Worm (Caenorhabditis elegans) whole organism, L1 larva: ENCODE data around the gene gpa-10.

Experiments
- C04F5.9 ChIP-seq: sonication (generic microtip); optimal IDR thresholded peaks from 2 replicates; lab custom pipeline; 2016; ENCODE audit warnings: missing genetic modification characterization, missing compliant biosample characterization
- C16A3.4 ChIP-seq: fragments of 150-350 bp; optimal IDR thresholded peaks from 2 replicates; lab custom pipeline; 2014; ENCODE audit warnings: missing biosample characterization, missing genetic modification characterization
- F16B12.6 ChIP-seq: fragments of 150-350 bp; optimal IDR thresholded peaks from 2 replicates; lab custom pipeline; 2014; ENCODE audit warnings: missing biosample characterization, missing genetic modification characterization
- Y116A8C.19 ChIP-seq: sonication (generic microtip); optimal IDR thresholded peaks from 2 replicates; lab custom pipeline; 2016; ENCODE audit warnings: missing compliant biosample characterization, missing genetic modification characterization, borderline replicate concordance
- aha-1 ChIP-seq: fragments of 150-350 bp; optimal IDR thresholded peaks from 2 replicates; lab custom pipeline; 2014; ENCODE audit warnings: missing biosample characterization, missing genetic modification characterization
- alr-1 ChIP-seq: fragments of 200-800 bp; sonication (Bioruptor generic); optimal IDR thresholded peaks from 2 replicates; lab custom pipeline; 2018; ENCODE audit warnings: borderline replicate concordance, mild to moderate bottlenecking, missing genetic modification characterization, missing compliant biosample characterization
- ama-1 ChIP-seq: fragments of 150-350 bp; optimal IDR thresholded peaks from 2 replicates; lab custom pipeline; 2014
- blmp-1 ChIP-seq: fragments of 150-350 bp; optimal IDR thresholded peaks from 2 replicates; lab custom pipeline; 2014; ENCODE audit warnings: missing biosample characterization, missing genetic modification characterization
- ceh-63 ChIP-seq: fragments of 200-800 bp; sonication (Bioruptor generic); optimal IDR thresholded peaks from 2 replicates; lab custom pipeline; 2018; ENCODE audit warnings: mild to moderate bottlenecking, missing genetic modification characterization, missing compliant biosample characterization
- ceh-8 ChIP-seq: fragments of 200-800 bp; sonication (Bioruptor generic); optimal IDR thresholded peaks from 2 replicates; lab custom pipeline; 2018; ENCODE audit warnings: mild to moderate bottlenecking, missing genetic modification characterization, moderate library complexity, missing compliant biosample characterization
- ceh-90 ChIP-seq: sonication (generic microtip); optimal IDR thresholded peaks from 2 replicates; lab custom pipeline; 2016; ENCODE audit warnings: missing genetic modification characterization, missing compliant biosample characterization
- dsc-1 ChIP-seq: sonication (generic microtip); optimal IDR thresholded peaks from 2 replicates; lab custom pipeline; 2016; ENCODE audit warnings: mild to moderate bottlenecking, missing genetic modification characterization, missing compliant biosample characterization
- efl-3 ChIP-seq: fragments of 200-800 bp; sonication (Bioruptor generic); optimal IDR thresholded peaks from 2 replicates; lab custom pipeline; 2018; ENCODE audit warnings: mild to moderate bottlenecking, missing genetic modification characterization, missing compliant biosample characterization
- egl-13 ChIP-seq: sonication (generic microtip); optimal IDR thresholded peaks from 2 replicates; lab custom pipeline; 2016; ENCODE audit warnings: missing genotype, missing genetic modification reagents, missing genetic modification characterization, missing compliant biosample characterization
- elt-3 ChIP-seq, 6 experiments: fragments of 150-350 bp in 1 of 6; sonication (generic microtip); optimal IDR thresholded peaks; 2 replicates each; lab custom pipeline; 2017 to 2018; ENCODE audit warnings: missing biosample characterization in 6 of 6, missing genetic modification characterization in 6 of 6, inconsistent platforms in 1 of 6
- fkh-10 ChIP-seq: sonication (generic microtip); optimal IDR thresholded peaks from 2 replicates; lab custom pipeline; 2017; ENCODE audit warnings: missing biosample characterization, missing genetic modification reagents, missing genetic modification characterization
- fkh-4 ChIP-seq: sonication (generic microtip); optimal IDR thresholded peaks from 2 replicates; lab custom pipeline; 2016; ENCODE audit warnings: missing compliant biosample characterization, missing genetic modification characterization, borderline replicate concordance
- fkh-8 ChIP-seq: sonication (generic microtip); optimal IDR thresholded peaks from 2 replicates; lab custom pipeline; 2016; ENCODE audit warnings: mild to moderate bottlenecking, missing genetic modification characterization, missing compliant biosample characterization
- fos-1 ChIP-seq: fragments of 150-350 bp; optimal IDR thresholded peaks from 2 replicates; lab custom pipeline; 2014; ENCODE audit warnings: missing biosample characterization, missing genetic modification characterization
- hlh-4 ChIP-seq: sonication (generic microtip); optimal IDR thresholded peaks from 2 replicates; lab custom pipeline; 2016; ENCODE audit warnings: mild to moderate bottlenecking, missing genetic modification characterization, missing compliant biosample characterization
- isw-1 ChIP-seq: fragments of 200-800 bp; sonication (Bioruptor generic); IDR thresholded peaks from 2 replicates; pipeline ENCODE4 v1.3.6; 2022; ENCODE audit warnings: missing genetic modification characterization, missing compliant biosample characterization
- jun-1 ChIP-seq: fragments of 150-350 bp; optimal IDR thresholded peaks from 2 replicates; lab custom pipeline; 2014; ENCODE audit warnings: missing biosample characterization, missing genetic modification reagents, missing genetic modification characterization
- lin-15B ChIP-seq: fragments of 150-350 bp; sonication (generic microtip); optimal IDR thresholded peaks from 3 replicates; lab custom pipeline; 2014; ENCODE audit warnings: missing biosample characterization, missing genetic modification characterization
- lin-39 ChIP-seq: fragments of 150-350 bp; optimal IDR thresholded peaks from 2 replicates; lab custom pipeline; 2014; ENCODE audit warnings: missing biosample characterization, missing genetic modification reagents, missing genetic modification characterization
- lir-3 ChIP-seq: sonication (generic microtip); optimal IDR thresholded peaks from 2 replicates; lab custom pipeline; 2016; ENCODE audit warnings: mild to moderate bottlenecking, missing genetic modification characterization, moderate library complexity, missing compliant biosample characterization; ENCODE audit not compliant: poor library complexity
- mdl-1 ChIP-seq, 2 experiments: fragments of 150-350 bp; optimal IDR thresholded peaks; 2 replicates each; lab custom pipeline; 2014 to 2017; ENCODE audit warnings: missing biosample characterization in 2 of 2, missing genetic modification characterization in 2 of 2, inconsistent platforms in 1 of 2
- mef-2 ChIP-seq: fragments of 150-350 bp; optimal IDR thresholded peaks from 2 replicates; lab custom pipeline; 2014; ENCODE audit warnings: missing biosample characterization, missing genetic modification characterization
- nhr-11 ChIP-seq: fragments of 150-350 bp; optimal IDR thresholded peaks from 2 replicates; lab custom pipeline; 2014; ENCODE audit warnings: missing biosample characterization, missing genetic modification characterization
- nhr-12 ChIP-seq: sonication (generic microtip); optimal IDR thresholded peaks from 2 replicates; lab custom pipeline; 2017; ENCODE audit warnings: missing biosample characterization, missing genetic modification characterization
- nhr-19 ChIP-seq: fragments of 200-800 bp; sonication (Bioruptor generic); conservative IDR thresholded peaks from 2 replicates; pipeline ENCODE4 v1.3.6; 2022; ENCODE audit warnings: missing genetic modification characterization, missing compliant biosample characterization
- nhr-237 ChIP-seq: fragments of 150-350 bp; optimal IDR thresholded peaks from 2 replicates; lab custom pipeline; 2014; ENCODE audit warnings: missing biosample characterization, missing genetic modification characterization
- nhr-76 ChIP-seq: sonication (generic microtip); optimal IDR thresholded peaks from 2 replicates; lab custom pipeline; 2017; ENCODE audit warnings: missing biosample characterization, missing genetic modification characterization
- nhr-77 ChIP-seq: fragments of 150-350 bp; optimal IDR thresholded peaks from 2 replicates; lab custom pipeline; 2014; ENCODE audit warnings: missing biosample characterization, missing genetic modification characterization
- nhr-84 ChIP-seq: sonication (generic microtip); optimal IDR thresholded peaks from 2 replicates; lab custom pipeline; 2017; ENCODE audit warnings: missing biosample characterization, missing genetic modification characterization
- nhr-90 ChIP-seq: sonication (generic microtip); optimal IDR thresholded peaks from 2 replicates; lab custom pipeline; 2016; ENCODE audit warnings: mild to moderate bottlenecking, missing genetic modification characterization, missing compliant biosample characterization; ENCODE audit not compliant: poor library complexity
- pax-3 ChIP-seq: fragments of 200-800 bp; sonication (Bioruptor generic); optimal IDR thresholded peaks from 2 replicates; lab custom pipeline; 2018; ENCODE audit warnings: mild to moderate bottlenecking, missing genetic modification characterization, moderate library complexity, missing compliant biosample characterization
- pqm-1 ChIP-seq: sonication (generic microtip); optimal IDR thresholded peaks from 3 replicates; lab custom pipeline; 2017; ENCODE audit warnings: missing biosample characterization, missing genetic modification characterization
- skn-1 ChIP-seq: fragments of 150-350 bp; optimal IDR thresholded peaks from 2 replicates; lab custom pipeline; 2014; ENCODE audit warnings: missing biosample characterization, missing genetic modification characterization
- snpc-4 ChIP-seq: fragments of 150-350 bp; optimal IDR thresholded peaks from 2 replicates; lab custom pipeline; 2014; ENCODE audit warnings: missing biosample characterization, missing genetic modification characterization
- snu-23 ChIP-seq: sonication (generic microtip); optimal IDR thresholded peaks from 2 replicates; lab custom pipeline; 2016; ENCODE audit warnings: missing genetic modification characterization, missing compliant biosample characterization
- sox-4 ChIP-seq: sonication (generic microtip); optimal IDR thresholded peaks from 2 replicates; lab custom pipeline; 2016; ENCODE audit warnings: missing genetic modification characterization, missing compliant biosample characterization
- sup-37 ChIP-seq: fragments of 200-800 bp; sonication (Bioruptor generic); optimal IDR thresholded peaks from 2 replicates; lab custom pipeline; 2018; ENCODE audit warnings: mild to moderate bottlenecking, missing genetic modification characterization, missing compliant biosample characterization
- swsn-7 ChIP-seq: sonication (generic microtip); optimal IDR thresholded peaks from 2 replicates; lab custom pipeline; 2016; ENCODE audit warnings: missing genetic modification characterization, missing compliant biosample characterization
- tbx-2 ChIP-seq: sonication (generic microtip); optimal IDR thresholded peaks from 2 replicates; lab custom pipeline; 2016; ENCODE audit warnings: missing genetic modification characterization, missing compliant biosample characterization
- tlp-1 ChIP-seq: fragments of 150-350 bp; optimal IDR thresholded peaks from 2 replicates; lab custom pipeline; 2014; ENCODE audit warnings: missing biosample characterization, missing genetic modification characterization
- unc-86 ChIP-seq: sonication (generic microtip); optimal IDR thresholded peaks from 2 replicates; lab custom pipeline; 2016; ENCODE audit warnings: missing genetic modification characterization, missing compliant biosample characterization
- vab-15 ChIP-seq: sonication (generic microtip); optimal IDR thresholded peaks from 2 replicates; lab custom pipeline; 2017; ENCODE audit warnings: missing genotype, mild to moderate bottlenecking, missing genetic modification characterization, missing compliant biosample characterization
- xbp-1 ChIP-seq: sonication (generic microtip); optimal IDR thresholded peaks from 2 replicates; lab custom pipeline; 2016; ENCODE audit warnings: missing genetic modification characterization, missing compliant biosample characterization
- zag-1 ChIP-seq: fragments of 150-350 bp; optimal IDR thresholded peaks from 2 replicates; lab custom pipeline; 2014; ENCODE audit warnings: missing biosample characterization, missing genetic modification characterization
- zip-4 ChIP-seq: fragments of 200-800 bp; sonication (Bioruptor generic); optimal IDR thresholded peaks from 2 replicates; lab custom pipeline; 2018; ENCODE audit warnings: mild to moderate bottlenecking, missing genetic modification characterization, moderate library complexity, missing compliant biosample characterization
- ztf-4 ChIP-seq: fragments of 150-350 bp; optimal IDR thresholded peaks from 2 replicates; lab custom pipeline; 2014; ENCODE audit warnings: missing biosample characterization, missing genetic modification characterization

The gpa-10 gene

ce11 chrV:6880623-6881022 is 26.0 kb upstream of the gpa-10 start (continued):
- no peak for TF ChIP-seq lir-3
- no peak for TF ChIP-seq aha-1 (tag; lab: Kevin White, UChicago)
- no peak for TF ChIP-seq pax-3 (tag; lab: Kevin White, UChicago)
- TF ChIP-seq snu-23 (GFP tag; lab: Kevin White, UChicago) = peak; percentile 43
- TF ChIP-seq alr-1 (tag; lab: Kevin White, UChicago) = no peak
- TF ChIP-seq fkh-4 (tag; lab: Kevin White, UChicago) = no peak
- TF ChIP-seq ztf-4 (tag; lab: Kevin White, UChicago) = no peak
- no peak for TF ChIP-seq skn-1 (tag; lab: Kevin White, UChicago)

- no peak for TF ChIP-seq C04F5.9 (tag; lab: Kevin White, UChicago)
- TF ChIP-seq nhr-19 (GFP tag; lab: Robert Waterston, UW) = peak; percentile 60
- TF ChIP-seq lin-15B (tag; lab: Kevin White, UChicago) = no peak
- peak; percentile 56 for TF ChIP-seq nhr-90
- TF ChIP-seq sox-4 (tag; lab: Kevin White, UChicago) = peak; percentile 61
- peak in 1 of 2 experiments; percentile 37 for TF ChIP-seq mdl-1 (tag; optimal IDR thresholded peaks at IDR 0.05; lab: Kevin White, UChicago)
- TF ChIP-seq ceh-63 (GFP tag; lab: Kevin White, UChicago) = no peak
- TF ChIP-seq skn-1 (tag; lab: Kevin White, UChicago) = peak; percentile 20
- peak; percentile 20 for TF ChIP-seq sup-37 (GFP tag; lab: Kevin White, UChicago)
- TF ChIP-seq snu-23 (GFP tag; lab: Kevin White, UChicago) = peak; percentile 87
- TF ChIP-seq elt-3 (tag; optimal IDR thresholded peaks at IDR 0.05; lab: Kevin White, UChicago) = no peak
- peak; percentile 50 for TF ChIP-seq mef-2 (tag; lab: Kevin White, UChicago)
- TF ChIP-seq swsn-7 (tag; lab: Kevin White, UChicago) = peak; percentile 80
- TF ChIP-seq fkh-10 (GFP tag; lab: Kevin White, UChicago) = peak; percentile 60
- no peak for TF ChIP-seq lin-39 (tag; lab: Kevin White, UChicago)
- no peak for TF ChIP-seq nhr-76
- no peak for TF ChIP-seq blmp-1 (tag; lab: Kevin White, UChicago)
- TF ChIP-seq vab-15 (tag; lab: Kevin White, UChicago) = no peak
- TF ChIP-seq unc-86 (tag; lab: Kevin White, UChicago) = peak; percentile 78
- TF ChIP-seq tbx-2 (tag; lab: Kevin White, UChicago) = peak; percentile 83
- no peak for TF ChIP-seq tlp-1 (tag; lab: Kevin White, UChicago)
- TF ChIP-seq dsc-1 = peak; percentile 67
- TF ChIP-seq ceh-8 (GFP tag; lab: Kevin White, UChicago) = peak; percentile 42
- TF ChIP-seq fkh-8 (tag; lab: Kevin White, UChicago) = peak; percentile 78
- peak; percentile 73 for TF ChIP-seq egl-13
- peak; percentile 7 for TF ChIP-seq fkh-4 (tag; lab: Kevin White, UChicago)
- TF ChIP-seq F16B12.6 (tag; lab: Kevin White, UChicago) = no peak
- no peak for TF ChIP-seq efl-3 (GFP tag; lab: Kevin White, UChicago)
- TF ChIP-seq alr-1 (tag; lab: Kevin White, UChicago) = no peak
- no peak for TF ChIP-seq nhr-84 (tag; lab: Kevin White, UChicago)
- TF ChIP-seq hlh-4 = no peak
- peak; percentile 61 for TF ChIP-seq xbp-1 (tag; lab: Kevin White, UChicago)
- no peak for TF ChIP-seq nhr-11
- no peak for TF ChIP-seq zag-1 (tag; lab: Kevin White, UChicago)
- no peak for TF ChIP-seq nhr-12
- TF ChIP-seq Y116A8C.19 = no peak
- no peak for TF ChIP-seq zip-4 (GFP tag; lab: Kevin White, UChicago)
- peak; percentile 51 for TF ChIP-seq jun-1
- TF ChIP-seq ztf-4 (tag; lab: Kevin White, UChicago) = peak; percentile 63
- TF ChIP-seq pqm-1 (tag; lab: Kevin White, UChicago) = no peak
- TF ChIP-seq fos-1 (tag; lab: Kevin White, UChicago) = peak; percentile 45
- peak; percentile 34 for TF ChIP-seq nhr-237
- TF ChIP-seq isw-1 (GFP tag; lab: Robert Waterston, UW) = peak; percentile 45
- peak; percentile 21 for TF ChIP-seq snpc-4 (tag; lab: Kevin White, UChicago)
- no peak for TF ChIP-seq ama-1
- no peak for TF ChIP-seq ceh-90
- peak; percentile 73 for TF ChIP-seq C16A3.4 (tag; lab: Kevin White, UChicago)
- TF ChIP-seq nhr-77 (tag; lab: Kevin White, UChicago) = peak; percentile 70
Observed at ce11 chrV:6879490-6879889, 24.9 kb upstream of the gpa-10 start.
